Worm (Caenorhabditis elegans): ENCODE measurements around the gene F01G10.4.

The F01G10.4 gene

DNA sequence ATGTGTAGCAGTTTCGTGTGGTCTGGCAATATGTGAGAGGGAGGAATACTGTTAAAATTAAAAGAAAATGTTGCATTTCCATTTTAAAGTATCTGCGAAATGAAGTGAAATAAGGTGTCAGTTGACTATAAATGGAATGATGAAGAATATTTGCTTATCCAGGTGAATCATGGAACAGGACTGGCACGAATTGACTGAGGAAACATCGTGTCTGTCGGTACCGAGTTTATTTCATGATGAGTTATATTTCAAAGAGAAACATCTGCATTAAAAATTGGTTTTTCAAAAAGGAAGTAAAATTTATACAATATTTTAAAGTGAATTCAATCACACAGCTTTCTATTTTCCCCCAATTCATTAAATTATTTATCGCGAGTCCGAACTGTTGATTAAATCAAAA, 4.8 kb downstream of the F01G10.4 start, which contains the start of gene F01G10.6:
Gene F01G10.6 (minus strand): TSS at position 101 of the 400 bp plus-strand sequence.
- TF ChIP-seq vab-7 (GFP tag; IDR thresholded peaks at IDR 0.05): no peak
- TF ChIP-seq egl-43 (GFP tag; IDR thresholded peaks at IDR 0.05): no peak

DNA sequence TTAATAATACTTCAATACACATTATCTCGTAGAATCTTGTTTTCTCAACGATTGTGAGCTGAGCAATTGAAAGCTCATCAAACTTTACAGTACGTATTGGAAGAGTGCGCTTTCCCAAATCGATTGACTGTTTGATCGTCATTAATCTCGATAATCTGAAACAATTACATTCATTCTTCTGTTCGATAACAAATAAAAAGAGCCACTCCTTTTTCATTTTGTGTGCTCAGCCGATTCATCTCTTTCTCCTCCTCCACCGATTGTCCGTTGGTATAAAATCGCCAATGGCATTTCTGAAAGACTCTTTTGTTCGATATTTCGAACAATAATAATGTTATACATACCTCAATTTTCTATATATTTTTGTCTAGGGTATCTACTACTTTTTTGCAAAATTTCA, 8.6 kb downstream of the F01G10.4 start, which contains the start of gene nas-12:
Gene nas-12 (plus strand): TSS at position 301 of the 400 bp plus-strand sequence.
- no peak for TF ChIP-seq lim-7 (GFP tag; IDR thresholded peaks at IDR 0.05)
- no peak for TF ChIP-seq gei-8 (GFP tag; optimal IDR thresholded peaks at IDR 0.05)
- no peak for TF ChIP-seq lin-38 (GFP tag; IDR thresholded peaks at IDR 0.05)
- no peak for TF ChIP-seq dmd-6 (GFP tag; IDR thresholded peaks at IDR 0.05)
- TF ChIP-seq mdl-1 (tag; optimal IDR thresholded peaks at IDR 0.05): no peak
- no peak for TF ChIP-seq lin-39 (tag; optimal IDR thresholded peaks at IDR 0.05)
- no peak for TF ChIP-seq spr-3 (GFP tag; optimal IDR thresholded peaks at IDR 0.05)
- no peak for TF ChIP-seq madf-5 (GFP tag; IDR thresholded peaks at IDR 0.05)
- TF ChIP-seq R02D3.7 (tag; optimal IDR thresholded peaks at IDR 0.05): no peak
- TF ChIP-seq nhr-25 (tag; optimal IDR thresholded peaks at IDR 0.05; ENCODE audit: borderline replicate concordance, insufficient read depth): no peak
- TF ChIP-seq daf-8 (GFP tag; IDR thresholded peaks at IDR 0.05): no peak
- no peak for TF ChIP-seq zfp-2 (tag; optimal IDR thresholded peaks at IDR 0.05)
- no peak for TF ChIP-seq ceh-44 (GFP tag; IDR thresholded peaks at IDR 0.05)
- no peak for TF ChIP-seq lir-3 (tag; optimal IDR thresholded peaks at IDR 0.05)
- no peak for TF ChIP-seq dpl-1 (GFP tag; optimal IDR thresholded peaks at IDR 0.05)

DNA sequence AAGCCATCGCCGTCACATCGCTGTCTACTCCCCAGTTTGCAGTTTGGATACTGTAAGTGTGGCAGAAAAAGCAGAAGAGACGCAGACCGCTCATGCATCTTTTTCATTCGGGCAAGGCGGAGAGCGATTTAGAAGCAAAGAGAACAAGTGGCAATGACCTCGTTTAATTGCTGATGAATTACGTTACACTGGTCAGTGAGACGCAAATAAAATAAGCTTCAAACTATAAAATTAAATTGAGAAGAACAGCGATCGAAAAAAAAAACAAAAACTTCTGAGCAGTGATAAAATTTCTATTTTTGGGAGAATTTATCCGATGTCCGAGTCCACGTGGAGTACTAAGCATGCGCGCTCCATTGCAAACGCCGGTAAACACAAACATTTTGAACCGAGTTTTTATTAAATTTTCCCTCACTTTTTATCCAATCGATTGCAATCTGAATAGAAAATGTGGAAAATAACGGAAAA, 10.2 kb downstream of the F01G10.4 start, which contains the start of gene C24F3.2:
Gene C24F3.2 (plus strand): TSS at position 418 of the 468 bp plus-strand sequence.
- no peak for TF ChIP-seq gei-8 (GFP tag; optimal IDR thresholded peaks at IDR 0.05)
- no peak for TF ChIP-seq sdz-12 (GFP tag; optimal IDR thresholded peaks at IDR 0.05)
- TF ChIP-seq hlh-30 (tag; optimal IDR thresholded peaks at IDR 0.05; ENCODE audit: insufficient read depth): peak; percentile 58
- TF ChIP-seq unc-130 (GFP tag; optimal IDR thresholded peaks at IDR 0.05): no peak
- no peak for TF ChIP-seq duxl-1 (tag; optimal IDR thresholded peaks at IDR 0.05; ENCODE audit: poor library complexity)
- no peak for TF ChIP-seq set-16 (GFP tag; IDR thresholded peaks at IDR 0.05)
- peak; percentile 57 for TF ChIP-seq nhr-28 (tag; optimal IDR thresholded peaks at IDR 0.05)
- TF ChIP-seq F26F4.8 (GFP tag; conservative IDR thresholded peaks at IDR 0.05): no peak
- TF ChIP-seq mes-2 (tag; optimal IDR thresholded peaks at IDR 0.05; ENCODE audit: poor library complexity, severe bottlenecking): peak; percentile 57
- TF ChIP-seq nhr-25 (tag; optimal IDR thresholded peaks at IDR 0.05; ENCODE audit: borderline replicate concordance, insufficient read depth): peak; percentile 58
- TF ChIP-seq aha-1 (tag): peak; percentile 95
- TF ChIP-seq dmd-9 (GFP tag; IDR thresholded peaks at IDR 0.05): no peak
- no peak for TF ChIP-seq ceh-62 (tag; optimal IDR thresholded peaks at IDR 0.05)
- TF ChIP-seq rbr-2 (tag; optimal IDR thresholded peaks at IDR 0.05): peak; percentile 52
- no peak for TF ChIP-seq jun-1 (tag; optimal IDR thresholded peaks at IDR 0.05)
- TF ChIP-seq ama-1 (optimal IDR thresholded peaks at IDR 0.05): no peak
- TF ChIP-seq lsy-2 (tag; optimal IDR thresholded peaks at IDR 0.05): peak; percentile 79 to 97
- TF ChIP-seq Y105C5A.15 (GFP tag; IDR thresholded peaks at IDR 0.05): no peak
- TF ChIP-seq hmg-1.1 (GFP tag; IDR thresholded peaks at IDR 0.05): peak; percentile 68
- TF ChIP-seq nhr-237 (tag; optimal IDR thresholded peaks at IDR 0.05): no peak
- TF ChIP-seq mxl-3 (GFP tag; optimal IDR thresholded peaks at IDR 0.05): peak; percentile 88
- no peak for TF ChIP-seq D1046.2 (GFP tag; IDR thresholded peaks at IDR 0.05)
- no peak for TF ChIP-seq T26A8.4 (GFP tag; IDR thresholded peaks at IDR 0.05)
- TF ChIP-seq fos-1 (tag; optimal IDR thresholded peaks at IDR 0.05): no peak
- no peak for TF ChIP-seq F10B5.3 (tag; optimal IDR thresholded peaks at IDR 0.05)
- TF ChIP-seq saeg-2 (GFP tag; IDR thresholded peaks at IDR 0.05): no peak
- peak; percentile 7 for TF ChIP-seq nhr-6 (tag; optimal IDR thresholded peaks at IDR 0.05)
- peak in 1 of 2 experiments; percentile 7 for TF ChIP-seq daf-16 (GFP tag; optimal IDR thresholded peaks at IDR 0.05)
- TF ChIP-seq daf-16 (tag; optimal IDR thresholded peaks at IDR 0.05): peak; percentile 45
- TF ChIP-seq hlh-11 (tag; optimal IDR thresholded peaks at IDR 0.05): peak; percentile 81
- TF ChIP-seq mxl-2 (GFP tag; conservative IDR thresholded peaks at IDR 0.05): no peak
- no peak for TF ChIP-seq nhr-77 (tag; optimal IDR thresholded peaks at IDR 0.05)
- TF ChIP-seq ceh-82 (tag; optimal IDR thresholded peaks at IDR 0.05): no peak
- no peak for TF ChIP-seq tag-97 (GFP tag; IDR thresholded peaks at IDR 0.05)

Data from whole organism, L4 larva.